Worm (Caenorhabditis elegans) whole organism, midembryonic: ENCODE results near the gene ceh-10.

Source experiments
- T22C8.4 ChIP-seq: fragments of 200-800 bp; sonication (Bioruptor generic); IDR thresholded peaks from 2 replicates; pipeline ENCODE4 v1.3.6; 2022; ENCODE audit warnings: missing genetic modification characterization, missing compliant biosample characterization
- flt-1 ChIP-seq: fragments of 200-800 bp; sonication (Bioruptor generic); IDR thresholded peaks from 2 replicates; pipeline ENCODE4 v1.3.6; 2022; ENCODE audit warnings: missing genetic modification characterization, missing compliant biosample characterization
- klf-2 ChIP-seq: fragments of 200-800 bp; sonication (Bioruptor generic); conservative IDR thresholded peaks from 2 replicates; pipeline ENCODE4 v1.3.6; 2022; ENCODE audit warnings: missing genetic modification reagents, missing genetic modification characterization, missing compliant biosample characterization
- med-1 ChIP-seq: sonication (generic microtip); optimal IDR thresholded peaks from 2 replicates; lab custom pipeline; 2017; ENCODE audit warnings: missing genetic modification characterization, mild to moderate bottlenecking, missing compliant biosample characterization, antibody characterized with exemption, missing genetic modification reagents; ENCODE audit not compliant: insufficient read depth
- ref-1 ChIP-seq: fragments of 200-800 bp; sonication (Bioruptor generic); conservative IDR thresholded peaks from 2 replicates; pipeline ENCODE4 v1.3.6; 2022; ENCODE audit warnings: missing genetic modification reagents, missing genetic modification characterization, missing compliant biosample characterization
- tab-1 ChIP-seq: fragments of 200-800 bp; sonication (Bioruptor generic); IDR thresholded peaks from 2 replicates; pipeline ENCODE4 v1.3.6; 2022; ENCODE audit warnings: missing genetic modification characterization, missing compliant biosample characterization

DNA sequence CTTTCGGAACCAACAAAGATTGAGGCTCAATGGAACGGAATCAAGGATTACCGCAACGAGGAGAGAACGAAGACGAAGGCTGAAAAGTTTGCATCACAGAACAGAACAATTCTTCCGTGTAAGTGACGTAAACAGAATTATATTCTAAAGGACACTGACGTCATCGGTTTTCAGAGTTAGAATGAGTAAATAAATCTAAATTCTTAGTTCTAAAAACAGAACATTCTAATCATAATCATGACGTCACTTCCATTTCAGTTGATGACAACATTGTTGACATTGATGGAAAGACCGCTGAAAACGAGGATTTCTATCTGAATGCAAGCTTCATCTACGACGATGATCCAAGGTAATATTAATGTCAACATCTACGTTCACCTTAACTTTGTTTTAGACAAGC is 34.9 kb upstream of the ceh-10 start:
- TF ChIP-seq T22C8.4 (GFP tag; lab: Robert Waterston, UW) (no peak), tab-1 (no peak), klf-2 (GFP tag; lab: Robert Waterston, UW) (no peak), med-1 (GFP tag; lab: Kevin White, UChicago) (no peak), flt-1 (no peak), ref-1 (GFP tag; lab: Robert Waterston, UW) (no peak)
